Fruit fly (Drosophila melanogaster): ENCODE results near the gene beta-Spec.
A peak's percentile ranks its signal among the peaks of the same experiment; 100 is the strongest.

beta-Spec gene

dm6 chrX:17624983-17625401, 32.2 kb upstream of the beta-Spec start (continued):
- TF ChIP-seq gcm (GFP tag; optimal IDR thresholded peaks at IDR 0.05) (peak; percentile 85), luna (GFP tag; optimal IDR thresholded peaks at IDR 0.05) (peak; percentile 53), tx (GFP tag; optimal IDR thresholded peaks at IDR 0.05) (peak; percentile 68), YL-1 (GFP tag; optimal IDR thresholded peaks at IDR 0.05) (peak; percentile 58), CG8388 (GFP tag; optimal IDR thresholded peaks at IDR 0.05) (peak; percentile 77), NC2β (GFP tag; optimal IDR thresholded peaks at IDR 0.05) (peak; percentile 55), CG9797 (GFP tag; optimal IDR thresholded peaks at IDR 0.05) (no peak), Med (GFP tag) (peak; percentile 98), btn (GFP tag; optimal IDR thresholded peaks at IDR 0.05) (peak; percentile 47), sisA (GFP tag; IDR thresholded peaks at IDR 0.05) (peak; percentile 69), Sry-δ (GFP tag; optimal IDR thresholded peaks at IDR 0.05) (peak; percentile 41), nmo (GFP tag; optimal IDR thresholded peaks at IDR 0.05) (peak; percentile 91), sna (GFP tag; IDR thresholded peaks at IDR 0.05; ENCODE audit: partially characterized antibody) (no peak), Atf6 (GFP tag; IDR thresholded peaks at IDR 0.05) (peak; percentile 90), CG2199 (GFP tag; IDR thresholded peaks at IDR 0.05) (0 out of 3 replicates have a peak, but pooled peaks have one; percentile 31), rib (GFP tag; IDR thresholded peaks at IDR 0.05) (peak; percentile 40; the same call in 1 of the 2 replicates), CG11560 (tag; IDR thresholded peaks at IDR 0.05) (peak; percentile 34; the same call in 2 of the 3 replicates), repo (GFP tag; optimal IDR thresholded peaks at IDR 0.05) (peak; percentile 70), fd3F (GFP tag; optimal IDR thresholded peaks at IDR 0.05) (peak; percentile 89), CG11696 (GFP tag; IDR thresholded peaks at IDR 0.05) (peak; percentile 54; the same call in 1 of the 2 replicates), Ravus (GFP tag; IDR thresholded peaks at IDR 0.05) (peak; percentile 29; the same call in 1 of the 2 replicates), CG6254 (GFP tag; optimal IDR thresholded peaks at IDR 0.05) (peak; percentile 76), CG5953 (GFP tag; IDR thresholded peaks at IDR 0.05) (peak; percentile 70; the same call in 1 of the 2 replicates), hkb (optimal IDR thresholded peaks at IDR 0.05) (no peak), hkb (GFP tag; IDR thresholded peaks at IDR 0.05) (peak; percentile 89), CG12659 (GFP tag; optimal IDR thresholded peaks at IDR 0.05) (peak; percentile 91), Doc2 (GFP tag; IDR thresholded peaks at IDR 0.05) (no peak), Side (GFP tag; optimal IDR thresholded peaks at IDR 0.05) (peak; percentile 74), maf-S (GFP tag; optimal IDR thresholded peaks at IDR 0.05) (peak; percentile 72), HHEX (GFP tag; optimal IDR thresholded peaks at IDR 0.05) (peak; percentile 91), CG13775 (GFP tag; optimal IDR thresholded peaks at IDR 0.05) (peak; percentile 76), tin (GFP tag; optimal IDR thresholded peaks at IDR 0.05) (peak; percentile 76), lola (GFP tag; optimal IDR thresholded peaks at IDR 0.05) (peak in 1 of 3 experiments; percentile 48), CG12104 (GFP tag; optimal IDR thresholded peaks at IDR 0.05) (peak; percentile 71), NK7.1 (GFP tag; optimal IDR thresholded peaks at IDR 0.05) (peak; percentile 83), nerfin-2 (GFP tag; IDR thresholded peaks at IDR 0.05; ENCODE audit: partially characterized antibody) (no peak), CrebB (tag; optimal IDR thresholded peaks at IDR 0.05) (peak; percentile 86), bab2 (GFP tag; optimal IDR thresholded peaks at IDR 0.05) (peak; percentile 82), nerfin-1 (tag; optimal IDR thresholded peaks at IDR 0.05) (peak; percentile 86), grau (tag; optimal IDR thresholded peaks at IDR 0.05) (peak; percentile 91), Ssrp (tag; optimal IDR thresholded peaks at IDR 0.05) (peak; percentile 69), trem (tag; optimal IDR thresholded peaks at IDR 0.05) (peak; percentile 63), Elba2 (GFP tag; optimal IDR thresholded peaks at IDR 0.05) (no peak), Ets65A (GFP tag) (peak; percentile 97), CG7839 (tag; optimal IDR thresholded peaks at IDR 0.05) (peak; percentile 91), CG17385 (GFP tag; optimal IDR thresholded peaks at IDR 0.05) (peak; percentile 84), MBD-R2 (GFP tag; IDR thresholded peaks at IDR 0.05) (peak; percentile 58; the same call in 1 of the 2 replicates), Taf1 (GFP tag; IDR thresholded peaks at IDR 0.05) (peak; percentile 66; the same call in 1 of the 2 replicates), CG11093 (GFP tag; IDR thresholded peaks at IDR 0.05) (peak; percentile 65; the same call in 2 of the 3 replicates), lov (optimal IDR thresholded peaks at IDR 0.05) (no peak), lov (GFP tag; IDR thresholded peaks at IDR 0.05) (no peak)
